Worm (Caenorhabditis elegans): ENCODE data around the gene pax-1.

The pax-1 gene

DNA sequence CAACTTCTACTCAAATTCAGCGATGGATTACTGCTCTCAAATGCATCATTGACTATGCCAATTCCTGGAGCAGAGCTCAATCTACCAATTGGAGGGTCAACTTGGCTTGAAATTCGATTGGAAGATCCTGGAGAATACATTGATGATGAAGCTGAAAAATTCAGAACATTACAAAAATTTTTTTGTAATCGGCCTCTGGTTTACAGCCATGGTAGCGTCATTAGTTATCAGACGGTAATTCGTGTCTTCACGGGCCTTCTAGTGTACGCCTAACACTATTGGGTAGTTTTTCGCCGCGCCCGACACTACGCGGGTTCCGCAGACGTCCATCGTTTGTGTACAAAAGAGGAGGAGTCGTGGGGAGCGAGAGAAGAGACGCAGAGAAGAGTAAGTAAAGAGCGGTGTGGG is 4.0 kb downstream of the pax-1 start (continued):
- TF ChIP-seq nhr-47 (tag; optimal IDR thresholded peaks at IDR 0.05), result peak; percentile 90
- peak; percentile 45 for TF ChIP-seq efl-3 (GFP tag; optimal IDR thresholded peaks at IDR 0.05)
- peak; percentile 94 for TF ChIP-seq nhr-71 (tag; optimal IDR thresholded peaks at IDR 0.05)
- TF ChIP-seq nhr-77 (tag; optimal IDR thresholded peaks at IDR 0.05), result peak; percentile 84
- TF ChIP-seq ceh-90 (tag; optimal IDR thresholded peaks at IDR 0.05), result no peak
- TF ChIP-seq sox-4 (tag; optimal IDR thresholded peaks at IDR 0.05), result no peak
- peak; percentile 86 for TF ChIP-seq grh-1 (GFP tag; IDR thresholded peaks at IDR 0.05)
- TF ChIP-seq unc-130 (tag; optimal IDR thresholded peaks at IDR 0.05), result peak; percentile 14
- peak; percentile 54 for TF ChIP-seq egl-13 (tag; optimal IDR thresholded peaks at IDR 0.05)
- peak; percentile 53 to 69 for TF ChIP-seq lin-35 (GFP tag; optimal IDR thresholded peaks at IDR 0.05)
- TF ChIP-seq dpl-1 (GFP tag; optimal IDR thresholded peaks at IDR 0.05), result peak; percentile 46 to 67 (median 60)
- TF ChIP-seq F16B12.6 (tag; optimal IDR thresholded peaks at IDR 0.05), result peak; percentile 22
- TF ChIP-seq lir-3 (tag; optimal IDR thresholded peaks at IDR 0.05; ENCODE audit: poor library complexity), result peak; percentile 58
- peak; percentile 89 for TF ChIP-seq lin-14 (GFP tag; optimal IDR thresholded peaks at IDR 0.05)
- no peak for TF ChIP-seq nhr-237 (tag; optimal IDR thresholded peaks at IDR 0.05)
- peak; percentile 81 for TF ChIP-seq irx-1 (tag; optimal IDR thresholded peaks at IDR 0.05)
- TF ChIP-seq unc-62 (GFP tag; optimal IDR thresholded peaks at IDR 0.05), result no peak
- TF ChIP-seq pax-3 (tag; optimal IDR thresholded peaks at IDR 0.05), result peak; percentile 53
- peak; percentile 60 for TF ChIP-seq ztf-4 (tag; optimal IDR thresholded peaks at IDR 0.05)
- TF ChIP-seq snpc-4 (tag; optimal IDR thresholded peaks at IDR 0.05), result peak; percentile 99
- TF ChIP-seq aha-1 (tag; optimal IDR thresholded peaks at IDR 0.05), result no peak
- TF ChIP-seq efl-1 (optimal IDR thresholded peaks at IDR 0.05), result peak; percentile 63 to 77
- peak; percentile 57 to 96 for TF ChIP-seq efl-1 (GFP tag; optimal IDR thresholded peaks at IDR 0.05 in 1 of 2)
- TF ChIP-seq isw-1 (GFP tag; IDR thresholded peaks at IDR 0.05), result peak; percentile 34
- TF ChIP-seq xbp-1 (tag; optimal IDR thresholded peaks at IDR 0.05), result peak; percentile 86
- peak; percentile 88 for TF ChIP-seq elt-2 (tag; optimal IDR thresholded peaks at IDR 0.05)
- TF ChIP-seq hpl-2 (GFP tag; optimal IDR thresholded peaks at IDR 0.05), result peak; percentile 36
- TF ChIP-seq nhr-84 (tag; optimal IDR thresholded peaks at IDR 0.05), result no peak
- peak; percentile 53 for TF ChIP-seq aly-2 (tag; optimal IDR thresholded peaks at IDR 0.05)
- peak; percentile 25 for TF ChIP-seq fkh-4 (tag; optimal IDR thresholded peaks at IDR 0.05; ENCODE audit: borderline replicate concordance)
- peak; percentile 14 for TF ChIP-seq nhr-11 (tag; optimal IDR thresholded peaks at IDR 0.05)
- peak; percentile 58 for TF ChIP-seq lin-39 (tag; optimal IDR thresholded peaks at IDR 0.05)
- TF ChIP-seq tbx-2 (tag; optimal IDR thresholded peaks at IDR 0.05), result peak; percentile 84
- peak; percentile 90 for TF ChIP-seq nhr-20 (tag; optimal IDR thresholded peaks at IDR 0.05)
- no peak for TF ChIP-seq C34B4.2 (tag; optimal IDR thresholded peaks at IDR 0.05)
- peak in 1 of 2 experiments; percentile 63 for TF ChIP-seq ztf-11 (tag; optimal IDR thresholded peaks at IDR 0.05)
- no peak for TF ChIP-seq fkh-10 (GFP tag; optimal IDR thresholded peaks at IDR 0.05)
- TF ChIP-seq hlh-17 (GFP tag; optimal IDR thresholded peaks at IDR 0.05; ENCODE audit: borderline replicate concordance), result no peak
- TF ChIP-seq elt-3 (tag; optimal IDR thresholded peaks at IDR 0.05), result peak; percentile 8 to 46 (median 25)
- TF ChIP-seq lsy-2 (tag; optimal IDR thresholded peaks at IDR 0.05), result peak; percentile 58 to 78
- TF ChIP-seq nhr-90 (tag; optimal IDR thresholded peaks at IDR 0.05; ENCODE audit: poor library complexity), result peak; percentile 95
- TF ChIP-seq tlp-1 (tag; optimal IDR thresholded peaks at IDR 0.05), result no peak
- peak; percentile 53 for TF ChIP-seq fkh-8 (tag; optimal IDR thresholded peaks at IDR 0.05)
- no peak for TF ChIP-seq nhr-76 (tag; optimal IDR thresholded peaks at IDR 0.05)
- TF ChIP-seq unc-30 (tag; optimal IDR thresholded peaks at IDR 0.05), result no peak
- no peak for TF ChIP-seq sptf-1 (tag; optimal IDR thresholded peaks at IDR 0.05)
- peak; percentile 71 for TF ChIP-seq lin-13 (GFP tag; optimal IDR thresholded peaks at IDR 0.05)
- TF ChIP-seq mef-2 (tag; optimal IDR thresholded peaks at IDR 0.05), result no peak

Data from whole organism, L1 larva.